Worm (Caenorhabditis elegans): ENCODE measurements around the gene urm-1.

The urm-1 gene

ce11 chrIII:10460427-10461163, 44.7 kb upstream of the urm-1 start, which contains the start of gene ecps-1 (continued):
- no peak for TF ChIP-seq nfya-2 (GFP tag; IDR thresholded peaks at IDR 0.05)
- TF ChIP-seq F33H1.4 (GFP tag; IDR thresholded peaks at IDR 0.05) = peak; percentile 74
- TF ChIP-seq hlh-12 (tag; optimal IDR thresholded peaks at IDR 0.05) = no peak
- TF ChIP-seq athp-1 (tag; optimal IDR thresholded peaks at IDR 0.05) = peak; percentile 91
- TF ChIP-seq unc-130 (GFP tag; optimal IDR thresholded peaks at IDR 0.05) = peak; percentile 93
- TF ChIP-seq Y95B8A.8 (GFP tag; IDR thresholded peaks at IDR 0.05) = peak; percentile 82
- peak; percentile 64 for TF ChIP-seq efl-1 (GFP tag; optimal IDR thresholded peaks at IDR 0.05)
- no peak for TF ChIP-seq F10E7.11 (tag; optimal IDR thresholded peaks at IDR 0.05)
- peak; percentile 100 for TF ChIP-seq ceh-100 (GFP tag; IDR thresholded peaks at IDR 0.05)
- TF ChIP-seq let-526 (GFP tag; IDR thresholded peaks at IDR 0.05) = peak; percentile 68; the same call in 1 of the 2 replicates
- TF ChIP-seq C17E4.6 (GFP tag; IDR thresholded peaks at IDR 0.05) = peak; percentile 70
- peak; percentile 79 for TF ChIP-seq snpc-1.3 (tag; optimal IDR thresholded peaks at IDR 0.05; ENCODE audit: insufficient read depth)
- TF ChIP-seq lsl-1 (GFP tag; optimal IDR thresholded peaks at IDR 0.05) = peak; percentile 79
- peak; percentile 88 for TF ChIP-seq lir-1 (GFP tag; conservative IDR thresholded peaks at IDR 0.05)
- TF ChIP-seq madf-6 (GFP tag; IDR thresholded peaks at IDR 0.05) = peak; percentile 84
- TF ChIP-seq die-1 (tag; optimal IDR thresholded peaks at IDR 0.05) = no peak
- TF ChIP-seq rec-8 (tag; optimal IDR thresholded peaks at IDR 0.05) = peak; percentile 6 to 37
- TF ChIP-seq T26A5.8 (tag; optimal IDR thresholded peaks at IDR 0.05) = no peak
- no peak for TF ChIP-seq nhr-90 (tag; optimal IDR thresholded peaks at IDR 0.05)
- no peak for TF ChIP-seq cebp-2 (GFP tag; IDR thresholded peaks at IDR 0.05)
- 0 out of 2 replicates have a peak, but pooled peaks have one; percentile 30 for TF ChIP-seq Y53G8AR.9 (GFP tag; conservative IDR thresholded peaks at IDR 0.05)
- TF ChIP-seq lin-26 (GFP tag; IDR thresholded peaks at IDR 0.05) = peak; percentile 25; the same call in 1 of the 2 replicates
- TF ChIP-seq ztf-6 (GFP tag; IDR thresholded peaks at IDR 0.05) = no peak
- TF ChIP-seq ama-1 (optimal IDR thresholded peaks at IDR 0.05) = no peak
- TF ChIP-seq ama-1 (GFP tag; optimal IDR thresholded peaks at IDR 0.05) = no peak
- peak; percentile 73 for TF ChIP-seq tbp1 (GFP tag; optimal IDR thresholded peaks at IDR 0.05)
- TF ChIP-seq repo-1 (tag; optimal IDR thresholded peaks at IDR 0.05) = no peak
- peak; percentile 88 for TF ChIP-seq lin-54 (GFP tag; optimal IDR thresholded peaks at IDR 0.05)
- peak; percentile 76 for TF ChIP-seq snpc-4 (GFP tag; optimal IDR thresholded peaks at IDR 0.05)
- TF ChIP-seq snpc-4 (tag; optimal IDR thresholded peaks at IDR 0.05) = peak; percentile 44 to 76 (median 54)
- peak; percentile 65 for TF ChIP-seq lin-40 (tag; optimal IDR thresholded peaks at IDR 0.05)
- peak; percentile 90 for TF ChIP-seq ZK185.1 (tag; optimal IDR thresholded peaks at IDR 0.05; ENCODE audit: poor library complexity, severe bottlenecking)
- TF ChIP-seq nhr-80 (tag; optimal IDR thresholded peaks at IDR 0.05) = no peak
- TF ChIP-seq ets-4 (GFP tag; optimal IDR thresholded peaks at IDR 0.05) = no peak
- TF ChIP-seq nfyb-1 (GFP tag; IDR thresholded peaks at IDR 0.05) = 0 out of 2 replicates have a peak, but pooled peaks have one; percentile 54
- no peak for TF ChIP-seq F39B2.1 (GFP tag; IDR thresholded peaks at IDR 0.05)
- TF ChIP-seq zfh-2 (GFP tag; conservative IDR thresholded peaks at IDR 0.05) = no peak
- TF ChIP-seq gei-17 (GFP tag; optimal IDR thresholded peaks at IDR 0.05) = no peak
- TF ChIP-seq snpc-3.4 (tag; optimal IDR thresholded peaks at IDR 0.05) = peak; percentile 91
- peak; percentile 12 for TF ChIP-seq ztf-22 (GFP tag; optimal IDR thresholded peaks at IDR 0.05)
- peak; percentile 84 for TF ChIP-seq F49E8.2 (tag; optimal IDR thresholded peaks at IDR 0.05; ENCODE audit: insufficient read depth)
- TF ChIP-seq attf-5 (GFP tag; optimal IDR thresholded peaks at IDR 0.05) = peak; percentile 100
- TF ChIP-seq nhr-27 (tag; optimal IDR thresholded peaks at IDR 0.05) = no peak
- peak; percentile 84; the same call in 1 of the 2 replicates for TF ChIP-seq ekl-4 (GFP tag; IDR thresholded peaks at IDR 0.05)
- TF ChIP-seq sdz-38 (tag; optimal IDR thresholded peaks at IDR 0.05) = no peak
- no peak for TF ChIP-seq hmg-20 (GFP tag; IDR thresholded peaks at IDR 0.05)
- TF ChIP-seq ceh-40 (GFP tag; IDR thresholded peaks at IDR 0.05) = no peak
